Fruit fly (Drosophila melanogaster) S2 (cell line): ENCODE results near the gene Femcoat.

Experiments
- CG8478 ChIP-seq: fragments of >200 bp; optimal IDR thresholded peaks from 2 replicates; lab custom pipeline; 2018
- CTCF ChIP-seq, 2 experiments: fragments of >200 bp; optimal IDR thresholded peaks; 2 replicates each; lab custom pipeline; 2018

DNA sequence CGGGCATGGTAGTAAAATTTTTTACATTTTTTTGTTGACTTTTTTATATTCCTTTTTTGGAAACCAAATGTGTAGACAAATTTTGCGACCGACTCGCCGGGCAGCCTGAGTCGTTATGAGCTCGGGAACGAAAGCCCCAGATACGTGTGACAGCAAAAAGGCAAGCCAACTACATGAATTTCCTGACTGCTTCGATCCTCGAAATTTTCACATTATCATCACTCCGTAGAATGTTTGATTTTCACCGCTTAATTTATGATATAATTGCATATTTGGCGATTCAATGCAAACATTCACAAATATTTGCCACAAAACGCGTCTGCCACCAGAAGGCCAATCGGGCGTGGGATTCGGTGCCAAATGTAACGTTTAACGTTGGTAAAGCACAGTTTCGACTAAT lies 34.3 kb upstream of the Femcoat start, which contains the start of gene CG15577:
- no peak for TF ChIP-seq CG8478 (lab: Kevin White, UChicago)
- TF ChIP-seq CTCF (optimal IDR thresholded peaks at IDR 0.05; lab: Kevin White, UChicago): no peak
